Worm (Caenorhabditis elegans): ENCODE measurements around the gene B0546.5.
A peak's percentile ranks its signal among the peaks of the same experiment; 100 is the strongest.

DNA sequence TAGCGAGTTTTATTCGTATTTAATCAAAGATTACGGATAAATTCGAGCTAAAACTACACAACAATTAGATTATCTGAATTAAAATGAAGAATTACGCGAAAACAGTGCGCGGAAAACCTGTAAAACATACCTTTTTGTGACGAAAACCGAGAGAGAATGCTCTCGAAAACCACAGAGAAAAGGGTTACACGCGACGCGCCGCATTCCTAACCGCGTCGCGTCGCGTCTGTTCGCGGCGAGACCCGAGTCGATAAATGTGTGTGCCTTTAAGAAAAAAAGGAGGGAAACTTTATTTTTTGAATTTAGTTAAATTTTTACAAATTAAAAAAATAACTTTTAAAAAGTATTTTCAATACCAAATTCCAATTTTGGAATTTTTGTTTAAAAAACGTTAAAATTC is 51.2 kb downstream of the B0546.5 start, which contains the start of gene hrpa-1:
- TF ChIP-seq cog-1 (tag; optimal IDR thresholded peaks at IDR 0.05) (peak; percentile 51), tab-1 (GFP tag; IDR thresholded peaks at IDR 0.05) (no peak)

All from whole organism, midembryonic.